Worm (Caenorhabditis elegans) whole organism, young adult: ENCODE data around the gene W01D2.1.

ENCODE experiments used
- D2030.7 ChIP-seq: fragments of 200-800 bp; sonication (Bioruptor generic); IDR thresholded peaks from 2 replicates; pipeline ENCODE4 v1.3.6; 2022; ENCODE audit warnings: missing genetic modification reagents, missing genetic modification characterization, missing compliant biosample characterization
- F10E7.11 ChIP-seq: sonication (generic microtip); optimal IDR thresholded peaks from 2 replicates; lab custom pipeline; 2017; ENCODE audit warnings: mild to moderate bottlenecking, missing genetic modification characterization, moderate library complexity, missing compliant biosample characterization
- F23B12.7 ChIP-seq: sonication (generic microtip); optimal IDR thresholded peaks from 2 replicates; lab custom pipeline; 2017; ENCODE audit warnings: missing genetic modification characterization, mild to moderate bottlenecking, missing compliant biosample characterization, antibody characterized with exemption, moderate library complexity; ENCODE audit not compliant: insufficient read depth
- F33H1.4 ChIP-seq: fragments of 200-800 bp; sonication (Bioruptor generic); IDR thresholded peaks from 2 replicates; pipeline ENCODE4 v1.3.6; 2022; ENCODE audit warnings: missing genetic modification reagents, missing genetic modification characterization, missing compliant biosample characterization
- F39B2.1 ChIP-seq: fragments of 200-800 bp; sonication (Bioruptor generic); IDR thresholded peaks from 2 replicates; pipeline ENCODE4 v1.3.6; 2022; ENCODE audit warnings: missing genetic modification reagents, missing genetic modification characterization, missing compliant biosample characterization
- T07F8.4 ChIP-seq: sonication (generic microtip); optimal IDR thresholded peaks from 2 replicates; lab custom pipeline; 2016; ENCODE audit warnings: mild to moderate bottlenecking, missing genetic modification characterization, moderate library complexity, missing compliant biosample characterization
- Y53F4B.3 ChIP-seq: fragments of 200-800 bp; sonication (Bioruptor generic); IDR thresholded peaks from 2 replicates; pipeline ENCODE4 v1.3.6; 2022; ENCODE audit warnings: missing genetic modification reagents, missing genetic modification characterization, missing compliant biosample characterization
- Y95B8A.8 ChIP-seq: fragments of 200-800 bp; sonication (Bioruptor generic); IDR thresholded peaks from 2 replicates; pipeline ENCODE4 v1.3.6; 2022; ENCODE audit warnings: missing genetic modification reagents, missing genetic modification characterization, missing compliant biosample characterization
- ama-1 ChIP-seq, 3 experiments: fragments of 150-350 bp in 1 of 3; sonication (generic microtip) in 2 of 3; optimal IDR thresholded peaks; 2 replicates each; lab custom pipeline; 2014 to 2018; ENCODE audit warnings: missing biosample characterization in 2 of 3, missing genetic modification characterization in 2 of 3, missing genetic modification reagents in 2 of 3
- athp-1 ChIP-seq: sonication (generic microtip); optimal IDR thresholded peaks from 2 replicates; lab custom pipeline; 2017; ENCODE audit warnings: mild to moderate bottlenecking, missing genetic modification characterization, missing compliant biosample characterization
- attf-3 ChIP-seq: fragments of 200-800 bp; sonication (Bioruptor generic); conservative IDR thresholded peaks from 2 replicates; pipeline ENCODE4 v1.3.6; 2022; ENCODE audit warnings: missing genetic modification reagents, missing genetic modification characterization, missing compliant biosample characterization
- attf-6 ChIP-seq: fragments of 200-800 bp; sonication (Bioruptor generic); IDR thresholded peaks from 2 replicates; pipeline ENCODE4 v1.3.6; 2022; ENCODE audit warnings: missing genetic modification reagents, missing genetic modification characterization, missing compliant biosample characterization
- ccch-3 ChIP-seq: fragments of 200-800 bp; sonication (Bioruptor generic); optimal IDR thresholded peaks from 2 replicates; lab custom pipeline; 2018; ENCODE audit warnings: mild to moderate bottlenecking, missing genetic modification characterization, missing compliant biosample characterization
- dpff-1 ChIP-seq: sonication (generic microtip); optimal IDR thresholded peaks from 2 replicates; lab custom pipeline; 2017; ENCODE audit warnings: mild to moderate bottlenecking, missing genetic modification characterization, missing compliant biosample characterization
- dpl-1 ChIP-seq: fragments of 150-350 bp; optimal IDR thresholded peaks from 2 replicates; lab custom pipeline; 2014; ENCODE audit warnings: missing biosample characterization, missing genetic modification reagents, missing genetic modification characterization
- efl-1 ChIP-seq: fragments of 150-350 bp; optimal IDR thresholded peaks from 2 replicates; lab custom pipeline; 2014; ENCODE audit warnings: missing biosample characterization, missing genetic modification reagents, missing genetic modification characterization
- egl-18 ChIP-seq: fragments of 200-800 bp; sonication (Bioruptor generic); IDR thresholded peaks from 2 replicates; pipeline ENCODE4 v1.3.6; 2022; ENCODE audit warnings: missing genetic modification reagents, missing genetic modification characterization, missing compliant biosample characterization
- egl-44 ChIP-seq: fragments of 200-800 bp; sonication (Bioruptor generic); IDR thresholded peaks from 2 replicates; pipeline ENCODE4 v1.3.6; 2022; ENCODE audit warnings: missing genetic modification reagents, missing genetic modification characterization, missing compliant biosample characterization
- egrh-3 ChIP-seq: fragments of 200-800 bp; sonication (Bioruptor generic); IDR thresholded peaks from 2 replicates; pipeline ENCODE4 v1.3.6; 2022; ENCODE audit warnings: missing genetic modification reagents, missing genetic modification characterization, missing compliant biosample characterization
- him-1 ChIP-seq: sonication (generic microtip); optimal IDR thresholded peaks from 2 replicates; lab custom pipeline; 2016; ENCODE audit warnings: missing genotype, missing genetic modification reagents, missing genetic modification characterization, missing compliant biosample characterization
- hmg-1.2 ChIP-seq: fragments of 200-800 bp; sonication (Bioruptor generic); IDR thresholded peaks from 2 replicates; pipeline ENCODE4 v1.3.6; 2022; ENCODE audit warnings: missing genetic modification reagents, missing genetic modification characterization, missing compliant biosample characterization
- hrde-1 ChIP-seq: sonication (generic microtip); optimal IDR thresholded peaks from 2 replicates; lab custom pipeline; 2016; ENCODE audit warnings: missing genetic modification characterization, mild to moderate bottlenecking, missing compliant biosample characterization, moderate library complexity, missing genotype, missing genetic modification reagents, borderline replicate concordance
- lag-1 ChIP-seq: fragments of 200-800 bp; sonication (Bioruptor generic); IDR thresholded peaks from 2 replicates; pipeline ENCODE4 v1.3.6; 2022; ENCODE audit warnings: missing genetic modification reagents, missing genetic modification characterization, missing compliant biosample characterization
- let-526 ChIP-seq: fragments of 200-800 bp; sonication (Bioruptor generic); IDR thresholded peaks from 2 replicates; pipeline ENCODE4 v1.3.6; 2022; ENCODE audit warnings: missing genetic modification reagents, missing genetic modification characterization, missing compliant biosample characterization
- let-607 ChIP-seq, 2 experiments: fragments of 200-800 bp in 1 of 2; sonication (Bioruptor generic) in 1 of 2; sonication (generic microtip) in 1 of 2; optimal IDR thresholded peaks; 2 replicates each; lab custom pipeline; 2016 to 2018; ENCODE audit warnings: mild to moderate bottlenecking in 2 of 2, missing compliant biosample characterization in 2 of 2, missing genetic modification characterization in 2 of 2, moderate library complexity in 2 of 2, missing genotype in 1 of 2
- lin-35 ChIP-seq, 3 experiments: fragments of 150-350 bp in 2 of 3; sonication (generic microtip) in 1 of 3; optimal IDR thresholded peaks; 2 replicates each; lab custom pipeline; 2014 to 2018; ENCODE audit warnings: missing biosample characterization in 3 of 3, missing genetic modification characterization in 3 of 3, missing genetic modification reagents in 3 of 3
- madf-6 ChIP-seq: fragments of 200-800 bp; sonication (Bioruptor generic); IDR thresholded peaks from 2 replicates; pipeline ENCODE4 v1.3.6; 2022; ENCODE audit warnings: missing genetic modification reagents, missing genetic modification characterization, missing compliant biosample characterization
- mcd-1 ChIP-seq: fragments of 200-800 bp; sonication (Bioruptor generic); IDR thresholded peaks from 2 replicates; pipeline ENCODE4 v1.3.6; 2022; ENCODE audit warnings: missing genetic modification reagents, missing genetic modification characterization, missing compliant biosample characterization
- mel-28 ChIP-seq: sonication (generic microtip); optimal IDR thresholded peaks from 2 replicates; lab custom pipeline; 2016; ENCODE audit warnings: borderline replicate concordance, mild to moderate bottlenecking, missing genetic modification characterization, missing compliant biosample characterization
- mes-4 ChIP-seq: sonication (generic microtip); optimal IDR thresholded peaks from 2 replicates; lab custom pipeline; 2016; ENCODE audit warnings: missing genotype, missing genetic modification characterization, missing compliant biosample characterization
- mxl-1 ChIP-seq: sonication (generic microtip); optimal IDR thresholded peaks from 2 replicates; lab custom pipeline; 2016; ENCODE audit warnings: missing genetic modification characterization, missing compliant biosample characterization
- nfya-1 ChIP-seq: sonication (generic microtip); optimal IDR thresholded peaks from 2 replicates; lab custom pipeline; 2017; ENCODE audit warnings: antibody characterized with exemption, missing compliant biosample characterization, missing genetic modification characterization, borderline replicate concordance; ENCODE audit not compliant: insufficient read depth
- nfya-2 ChIP-seq: fragments of 200-800 bp; sonication (Bioruptor generic); IDR thresholded peaks from 2 replicates; pipeline ENCODE4 v1.3.6; 2022; ENCODE audit warnings: missing genetic modification reagents, missing genetic modification characterization, missing compliant biosample characterization
- nhr-90 ChIP-seq: sonication (generic microtip); optimal IDR thresholded peaks from 2 replicates; lab custom pipeline; 2016; ENCODE audit warnings: missing genotype, mild to moderate bottlenecking, missing genetic modification characterization, missing compliant biosample characterization
- pbrm-1 ChIP-seq: fragments of 200-800 bp; sonication (Bioruptor generic); IDR thresholded peaks from 2 replicates; pipeline ENCODE4 v1.3.6; 2022; ENCODE audit warnings: missing genetic modification reagents, missing genetic modification characterization, missing compliant biosample characterization
- rpc-1 ChIP-seq, 2 experiments: fragments of 150-350 bp in 1 of 2; sonication (generic microtip) in 1 of 2; optimal IDR thresholded peaks; 2 replicates each; lab custom pipeline; 2014 to 2018; ENCODE audit warnings: missing biosample characterization in 1 of 2, missing genetic modification characterization in 1 of 2, missing genetic modification reagents in 1 of 2, missing genotype in 1 of 2
- sdz-38 ChIP-seq: sonication (generic microtip); optimal IDR thresholded peaks from 2 replicates; lab custom pipeline; 2016; ENCODE audit warnings: missing genotype, missing genetic modification characterization, missing compliant biosample characterization
- snpc-1.1 ChIP-seq: sonication (generic microtip); optimal IDR thresholded peaks from 2 replicates; lab custom pipeline; 2017; ENCODE audit warnings: missing genetic modification characterization, mild to moderate bottlenecking, missing compliant biosample characterization, antibody characterized with exemption, moderate library complexity, missing genotype, missing genetic modification reagents; ENCODE audit not compliant: insufficient read depth
- snpc-3.4 ChIP-seq: sonication (generic microtip); optimal IDR thresholded peaks from 2 replicates; lab custom pipeline; 2017; ENCODE audit warnings: missing genetic modification characterization, mild to moderate bottlenecking, missing compliant biosample characterization, antibody characterized with exemption, moderate library complexity, missing genotype, missing genetic modification reagents
- tbp1 ChIP-seq: fragments of 200-800 bp; sonication (Bioruptor generic); optimal IDR thresholded peaks from 2 replicates; lab custom pipeline; 2018; ENCODE audit warnings: mild to moderate bottlenecking, missing genetic modification characterization, missing compliant biosample characterization
- unc-130 ChIP-seq: sonication (generic microtip); optimal IDR thresholded peaks from 2 replicates; lab custom pipeline; 2016; ENCODE audit warnings: missing genetic modification reagents, missing genetic modification characterization, missing compliant biosample characterization
- zfh-2 ChIP-seq: fragments of 200-800 bp; sonication (Bioruptor generic); conservative IDR thresholded peaks from 2 replicates; pipeline ENCODE4 v1.3.6; 2022; ENCODE audit warnings: missing genetic modification reagents, missing genetic modification characterization, missing compliant biosample characterization
- ztf-28 ChIP-seq: fragments of 200-800 bp; sonication (Bioruptor generic); IDR thresholded peaks from 2 replicates; pipeline ENCODE4 v1.3.6; 2022; ENCODE audit warnings: missing genetic modification reagents, missing genetic modification characterization, missing compliant biosample characterization

Gene W01D2.1

ce11 chrII:14798047-14798522 is 17.2 kb upstream of the W01D2.1 start, which contains the start of gene tbc-20 (continued):
- TF ChIP-seq unc-130 (GFP tag; lab: Kevin White, UChicago) (peak; percentile 12), athp-1 (tag; lab: Kevin White, UChicago) (peak; percentile 19), hrde-1 (tag; lab: Kevin White, UChicago) (peak; percentile 38), snpc-3.4 (peak; percentile 56), tbp1 (GFP tag; lab: Kevin White, UChicago) (peak; percentile 26), F33H1.4 (GFP tag; lab: Robert Waterston, UW) (peak; percentile 56), lin-35 (GFP tag; optimal IDR thresholded peaks at IDR 0.05; lab: Kevin White, UChicago) (peak in 1 of 3 experiments; percentile 28), sdz-38 (tag; lab: Kevin White, UChicago) (no peak), mel-28 (tag; lab: Kevin White, UChicago) (no peak), hmg-1.2 (peak; percentile 38), efl-1 (GFP tag; lab: Kevin White, UChicago) (peak; percentile 40), let-607 (tag; optimal IDR thresholded peaks at IDR 0.05; lab: Kevin White, UChicago) (peak in 1 of 2 experiments; percentile 32), attf-6 (GFP tag; lab: Robert Waterston, UW) (0 out of 2 replicates have a peak, but pooled peaks have one; percentile 19), him-1 (peak; percentile 34), Y95B8A.8 (GFP tag; lab: Robert Waterston, UW) (no peak), lag-1 (GFP tag; lab: Robert Waterston, UW) (no peak), dpl-1 (GFP tag; lab: Kevin White, UChicago) (no peak), attf-3 (GFP tag; lab: Robert Waterston, UW) (peak; percentile 41; the same call in 1 of the 2 replicates)

- TF ChIP-seq egrh-3 (GFP tag; lab: Robert Waterston, UW) (no peak), madf-6 (0 out of 2 replicates have a peak, but pooled peaks have one; percentile 16), nfya-1 (no peak), tbp1 (GFP tag; lab: Kevin White, UChicago) (no peak), zfh-2 (GFP tag; lab: Robert Waterston, UW) (peak; percentile 56)
Measured at ce11 chrII:14799367-14799766, 16.0 kb upstream of the W01D2.1 start.

- no peak for TF ChIP-seq F23B12.7 (tag; lab: Kevin White, UChicago)
- no peak for TF ChIP-seq egl-44 (GFP tag; lab: Robert Waterston, UW)
- peak; percentile 70; the same call in 1 of the 2 replicates for TF ChIP-seq egl-18 (GFP tag; lab: Robert Waterston, UW)
- TF ChIP-seq ztf-28 = no peak
- peak; percentile 85 for TF ChIP-seq mcd-1 (GFP tag; lab: Robert Waterston, UW)
- TF ChIP-seq T07F8.4 (tag; lab: Kevin White, UChicago) = no peak
- no peak for TF ChIP-seq ccch-3 (GFP tag; lab: Kevin White, UChicago)
- peak; percentile 52; the same call in 1 of the 2 replicates for TF ChIP-seq D2030.7 (GFP tag; lab: Robert Waterston, UW)
- no peak for TF ChIP-seq nfya-2 (GFP tag; lab: Robert Waterston, UW)
- no peak for TF ChIP-seq nhr-90 (tag; lab: Kevin White, UChicago)
- no peak for TF ChIP-seq Y53F4B.3 (GFP tag; lab: Robert Waterston, UW)
- no peak for TF ChIP-seq ama-1 (optimal IDR thresholded peaks at IDR 0.05; lab: Kevin White, UChicago)
- no peak for TF ChIP-seq ama-1 (GFP tag; optimal IDR thresholded peaks at IDR 0.05; lab: Kevin White, UChicago)
- no peak for TF ChIP-seq mel-28 (tag; lab: Kevin White, UChicago)
- TF ChIP-seq hrde-1 (tag; lab: Kevin White, UChicago) = no peak
- no peak for TF ChIP-seq attf-3 (GFP tag; lab: Robert Waterston, UW)
- no peak for TF ChIP-seq snpc-1.1 (tag; lab: Kevin White, UChicago)
- peak in 1 of 2 experiments; percentile 55 for TF ChIP-seq let-607 (tag; optimal IDR thresholded peaks at IDR 0.05; lab: Kevin White, UChicago)
- TF ChIP-seq mxl-1 (tag; lab: Kevin White, UChicago) = no peak
- peak; percentile 57 for TF ChIP-seq rpc-1 (optimal IDR thresholded peaks at IDR 0.05; lab: Kevin White, UChicago)
- TF ChIP-seq rpc-1 (tag; optimal IDR thresholded peaks at IDR 0.05; lab: Kevin White, UChicago) = peak; percentile 48
- no peak for TF ChIP-seq mes-4 (tag; lab: Kevin White, UChicago)
- TF ChIP-seq dpff-1 = no peak
- no peak for TF ChIP-seq F10E7.11 (tag; lab: Kevin White, UChicago)
- TF ChIP-seq pbrm-1 = 0 out of 2 replicates have a peak, but pooled peaks have one; percentile 34
- no peak for TF ChIP-seq F39B2.1 (GFP tag; lab: Robert Waterston, UW)
- no peak for TF ChIP-seq let-526
Measured at ce11 chrII:14801086-14801531, 14.2 kb upstream of the W01D2.1 start.
